Worm (Caenorhabditis elegans) whole organism, mixed stage, embryonic: ENCODE measurements around the gene R09F10.5.

Experiments used
- M03D4.4 ChIP-seq: sonication (generic microtip); optimal IDR thresholded peaks from 2 replicates; lab custom pipeline; 2017; ENCODE audit warnings: mild to moderate bottlenecking, missing genetic modification characterization, missing compliant biosample characterization
- blmp-1 ChIP-seq: fragments of 150-350 bp; optimal IDR thresholded peaks from 2 replicates; lab custom pipeline; 2014; ENCODE audit warnings: missing biosample characterization, missing genetic modification characterization
- ceh-39 ChIP-seq: fragments of 150-350 bp; optimal IDR thresholded peaks from 2 replicates; lab custom pipeline; 2014; ENCODE audit warnings: missing biosample characterization, missing genetic modification characterization
- ceh-43 ChIP-seq: fragments of 200-800 bp; sonication (Bioruptor generic); optimal IDR thresholded peaks from 2 replicates; lab custom pipeline; 2018; ENCODE audit warnings: mild to moderate bottlenecking, missing genetic modification characterization, moderate library complexity, missing compliant biosample characterization
- ceh-83 ChIP-seq: fragments of 200-800 bp; sonication (Bioruptor generic); optimal IDR thresholded peaks from 2 replicates; lab custom pipeline; 2018; ENCODE audit warnings: mild to moderate bottlenecking, missing genetic modification characterization, missing compliant biosample characterization
- ces-1 ChIP-seq: fragments of 150-350 bp; optimal IDR thresholded peaks from 2 replicates; lab custom pipeline; 2014; ENCODE audit warnings: missing biosample characterization, missing genetic modification reagents, missing genetic modification characterization
- cnd-1 ChIP-seq: fragments of 200-800 bp; sonication (Bioruptor generic); optimal IDR thresholded peaks from 2 replicates; lab custom pipeline; 2018; ENCODE audit warnings: mild to moderate bottlenecking, missing genetic modification characterization, missing compliant biosample characterization
- drap-1 ChIP-seq: fragments of 200-800 bp; sonication (Bioruptor generic); optimal IDR thresholded peaks from 3 replicates; lab custom pipeline; 2018; ENCODE audit warnings: mild to moderate bottlenecking, missing genetic modification characterization, missing compliant biosample characterization
- elt-3 ChIP-seq: fragments of 150-350 bp; optimal IDR thresholded peaks from 2 replicates; lab custom pipeline; 2014; ENCODE audit warnings: missing biosample characterization, missing genetic modification characterization
- ham-2 ChIP-seq: fragments of 200-800 bp; sonication (Bioruptor generic); optimal IDR thresholded peaks from 2 replicates; lab custom pipeline; 2018; ENCODE audit warnings: mild to moderate bottlenecking, missing genetic modification characterization, missing compliant biosample characterization
- hlh-1 ChIP-seq: fragments of 150-350 bp; optimal IDR thresholded peaks from 2 replicates; lab custom pipeline; 2014; ENCODE audit warnings: missing biosample characterization, missing genetic modification reagents, missing genetic modification characterization
- lin-13 ChIP-seq: fragments of 150-350 bp; optimal IDR thresholded peaks from 2 replicates; lab custom pipeline; 2014; ENCODE audit warnings: missing biosample characterization, missing genetic modification characterization
- lin-32 ChIP-seq: fragments of 200-800 bp; sonication (Bioruptor generic); optimal IDR thresholded peaks from 2 replicates; lab custom pipeline; 2018; ENCODE audit warnings: mild to moderate bottlenecking, missing genetic modification characterization, missing compliant biosample characterization
- lsy-2 ChIP-seq: fragments of 150-350 bp; optimal IDR thresholded peaks from 2 replicates; lab custom pipeline; 2014; ENCODE audit warnings: missing biosample characterization, missing genetic modification characterization
- mab-5 ChIP-seq: fragments of 150-350 bp; optimal IDR thresholded peaks from 2 replicates; lab custom pipeline; 2014; ENCODE audit warnings: missing biosample characterization, missing genetic modification characterization
- mls-2 ChIP-seq: sonication (generic microtip); optimal IDR thresholded peaks from 2 replicates; lab custom pipeline; 2016; ENCODE audit warnings: mild to moderate bottlenecking, missing genetic modification characterization, moderate library complexity, missing compliant biosample characterization
- nhr-2 ChIP-seq: fragments of 150-350 bp; optimal IDR thresholded peaks from 2 replicates; lab custom pipeline; 2014; ENCODE audit warnings: missing biosample characterization, missing genetic modification characterization
- nhr-237 ChIP-seq: fragments of 150-350 bp; optimal IDR thresholded peaks from 2 replicates; lab custom pipeline; 2014; ENCODE audit warnings: missing biosample characterization, missing genetic modification characterization
- nhr-28 ChIP-seq: fragments of 150-350 bp; optimal IDR thresholded peaks from 2 replicates; lab custom pipeline; 2014; ENCODE audit warnings: missing biosample characterization, missing genetic modification characterization
- nhr-76 ChIP-seq: sonication (generic microtip); optimal IDR thresholded peaks from 2 replicates; lab custom pipeline; 2017; ENCODE audit warnings: missing biosample characterization, missing genetic modification characterization
- pha-4 ChIP-seq: fragments of 150-350 bp; optimal IDR thresholded peaks from 2 replicates; lab custom pipeline; 2018; ENCODE audit warnings: missing biosample characterization, missing genetic modification reagents, missing genetic modification characterization
- sem-2 ChIP-seq: fragments of 200-800 bp; sonication (Bioruptor generic); optimal IDR thresholded peaks from 2 replicates; lab custom pipeline; 2018; ENCODE audit warnings: mild to moderate bottlenecking, missing genetic modification characterization, missing compliant biosample characterization
- snpc-4 ChIP-seq: fragments of 150-350 bp; optimal IDR thresholded peaks from 2 replicates; lab custom pipeline; 2014; ENCODE audit warnings: missing biosample characterization, missing genetic modification characterization
- sptf-1 ChIP-seq: sonication (generic microtip); optimal IDR thresholded peaks from 2 replicates; lab custom pipeline; 2017; ENCODE audit warnings: mild to moderate bottlenecking, missing genetic modification characterization, moderate library complexity, missing compliant biosample characterization
- tbx-8 ChIP-seq: fragments of 200-800 bp; sonication (Bioruptor generic); optimal IDR thresholded peaks from 2 replicates; lab custom pipeline; 2018; ENCODE audit warnings: mild to moderate bottlenecking, missing genetic modification characterization, moderate library complexity, missing compliant biosample characterization
- unc-120 ChIP-seq: sonication (generic microtip); optimal IDR thresholded peaks from 2 replicates; lab custom pipeline; 2017; ENCODE audit warnings: missing genetic modification characterization, missing compliant biosample characterization; ENCODE audit not compliant: poor library complexity, severe bottlenecking
- unc-39 ChIP-seq: fragments of 150-350 bp; optimal IDR thresholded peaks from 2 replicates; lab custom pipeline; 2014; ENCODE audit warnings: missing biosample characterization, missing genetic modification characterization
- unc-62 ChIP-seq: fragments of 150-350 bp; optimal IDR thresholded peaks from 2 replicates; lab custom pipeline; 2014; ENCODE audit warnings: missing biosample characterization, missing genetic modification reagents, missing genetic modification characterization
- zip-8 ChIP-seq: fragments of 150-350 bp; optimal IDR thresholded peaks from 2 replicates; lab custom pipeline; 2014; ENCODE audit warnings: missing biosample characterization, missing genetic modification characterization
- ztf-11 ChIP-seq: fragments of 150-350 bp; optimal IDR thresholded peaks from 2 replicates; lab custom pipeline; 2014; ENCODE audit warnings: missing biosample characterization, missing genetic modification characterization

The R09F10.5 gene

DNA sequence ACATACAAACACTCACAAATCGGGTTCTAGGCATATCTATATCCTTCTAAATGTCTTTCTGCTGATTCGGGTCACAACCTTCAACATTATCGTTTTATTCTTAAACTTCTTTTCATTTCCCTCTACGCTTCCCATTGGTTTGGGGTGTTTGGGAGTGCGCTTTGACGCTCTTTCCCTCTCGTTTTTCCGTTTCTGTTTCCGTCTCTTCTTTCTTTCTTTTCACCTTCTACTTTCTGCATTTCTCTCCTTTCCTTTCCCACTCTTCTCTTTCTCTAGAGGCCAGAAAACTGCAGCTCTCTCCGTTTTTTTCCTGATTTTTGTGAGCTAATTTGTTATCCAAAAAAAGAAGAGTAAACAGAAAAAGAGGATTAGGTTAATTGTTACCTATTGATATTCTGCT is 31.2 kb downstream of the R09F10.5 start:
- no peak for TF ChIP-seq lsy-2
- no peak for TF ChIP-seq pha-4 (tag; lab: Kevin White, UChicago)
- no peak for TF ChIP-seq ham-2 (GFP tag; lab: Kevin White, UChicago)
- TF ChIP-seq hlh-1 (tag; lab: Kevin White, UChicago) = no peak
- no peak for TF ChIP-seq ces-1 (GFP tag; lab: Kevin White, UChicago)
- no peak for TF ChIP-seq zip-8 (tag; lab: Kevin White, UChicago)
- no peak for TF ChIP-seq mls-2 (tag; lab: Kevin White, UChicago)
- peak; percentile 18 for TF ChIP-seq sptf-1 (tag; lab: Kevin White, UChicago)
- TF ChIP-seq ceh-83 = no peak
- no peak for TF ChIP-seq ceh-43 (GFP tag; lab: Kevin White, UChicago)
- peak; percentile 42 for TF ChIP-seq unc-120
- TF ChIP-seq M03D4.4 (tag; lab: Kevin White, UChicago) = no peak
- TF ChIP-seq nhr-28 (tag; lab: Kevin White, UChicago) = no peak
- no peak for TF ChIP-seq lin-32 (GFP tag; lab: Kevin White, UChicago)
- TF ChIP-seq, all 35 proteins: peak for 2

DNA sequence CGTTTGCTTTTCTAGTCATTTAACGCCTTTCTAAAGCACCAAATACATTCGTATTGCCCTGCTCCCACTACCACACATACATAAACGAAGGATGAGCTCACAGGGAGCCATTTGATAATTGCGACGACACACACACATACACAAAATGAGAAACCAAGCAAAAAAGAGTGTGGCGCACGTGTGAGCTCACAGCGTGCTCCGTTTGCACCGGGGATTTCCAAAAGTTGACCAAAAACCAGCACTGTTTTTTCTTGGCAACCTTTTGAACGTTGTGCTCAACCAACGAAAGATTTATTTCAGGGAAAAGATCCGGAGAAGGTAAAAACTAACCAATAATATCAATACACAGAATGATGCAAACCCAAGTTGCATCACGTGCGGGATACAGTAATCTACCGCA is 32.6 kb downstream of the R09F10.5 start, which contains the start of gene ksr-1:
Gene ksr-1, plus strand, starts transcription at position 301 of the 400 bp plus-strand sequence.
- TF ChIP-seq M03D4.4 (tag; lab: Kevin White, UChicago) = no peak
- TF ChIP-seq drap-1 = no peak
- no peak for TF ChIP-seq nhr-28 (tag; lab: Kevin White, UChicago)
- TF ChIP-seq ham-2 (GFP tag; lab: Kevin White, UChicago) = no peak
- TF ChIP-seq hlh-1 (tag; lab: Kevin White, UChicago) = no peak
- TF ChIP-seq unc-39 (tag; lab: Kevin White, UChicago) = no peak
- no peak for TF ChIP-seq unc-120
- no peak for TF ChIP-seq blmp-1 (tag; lab: Kevin White, UChicago)
- TF ChIP-seq tbx-8 (GFP tag; lab: Kevin White, UChicago) = no peak
- no peak for TF ChIP-seq sem-2 (GFP tag; lab: Kevin White, UChicago)
- TF ChIP-seq nhr-2 (tag; lab: Kevin White, UChicago) = no peak
- TF ChIP-seq lin-13 (tag; lab: Kevin White, UChicago) = no peak
- no peak for TF ChIP-seq elt-3
- TF ChIP-seq ceh-39 = no peak
- TF ChIP-seq unc-62 (GFP tag; lab: Kevin White, UChicago) = no peak

DNA sequence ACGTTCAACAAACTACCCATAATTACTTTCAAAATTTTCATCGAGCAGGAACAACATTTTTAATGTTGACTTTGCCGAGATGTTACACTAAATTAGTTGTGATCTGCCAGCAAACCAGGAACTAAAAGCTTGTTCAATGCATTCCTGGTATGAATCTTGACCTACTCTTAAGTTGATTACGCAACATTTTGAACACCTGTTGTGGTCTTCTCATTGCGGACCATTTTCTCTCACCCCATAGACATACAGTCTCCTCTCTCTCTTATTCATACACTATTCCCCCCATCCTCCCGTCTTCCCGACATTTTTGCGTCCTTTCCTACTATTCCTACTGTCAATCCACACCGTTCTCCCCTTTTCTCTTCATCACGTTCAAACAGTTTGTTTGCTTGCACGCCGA is 34.0 kb downstream of the R09F10.5 start:
- TF ChIP-seq sptf-1 (tag; lab: Kevin White, UChicago) (no peak), cnd-1 (tag; lab: Kevin White, UChicago) (peak; percentile 65), hlh-1 (tag; lab: Kevin White, UChicago) (peak; percentile 51), mab-5 (tag; lab: Kevin White, UChicago) (no peak), ztf-11 (tag; lab: Kevin White, UChicago) (no peak), unc-120 (no peak), elt-3 (no peak), lin-32 (GFP tag; lab: Kevin White, UChicago) (peak; percentile 8), snpc-4 (tag; lab: Kevin White, UChicago) (no peak), zip-8 (tag; lab: Kevin White, UChicago) (peak; percentile 92)

- TF ChIP-seq M03D4.4 (tag; lab: Kevin White, UChicago) (no peak), lsy-2 (no peak), nhr-76 (tag; lab: Kevin White, UChicago) (no peak), ceh-39 (no peak), unc-62 (GFP tag; lab: Kevin White, UChicago) (no peak), unc-120 (no peak)
Observed at ce11 chrX:8270971-8271553, 36.4 kb downstream of the R09F10.5 start, which contains the start of gene cutl-29. TSS of gene cutl-29 (minus strand) at chrX:8271021.

- no peak for TF ChIP-seq nhr-28 (tag; lab: Kevin White, UChicago)
- peak; percentile 79 for TF ChIP-seq ces-1 (GFP tag; lab: Kevin White, UChicago)
- no peak for TF ChIP-seq ceh-83
- TF ChIP-seq nhr-237 (tag; lab: Kevin White, UChicago) = no peak
- no peak for TF ChIP-seq lsy-2
Observed at ce11 chrX:8268083-8268482, 39.4 kb downstream of the R09F10.5 start.
